Worm (Caenorhabditis elegans) whole organism, L2 larva: ENCODE measurements around the gene gpa-1.

ENCODE experiments used
- mab-5 ChIP-seq: fragments of 150-350 bp; optimal IDR thresholded peaks from 2 replicates; lab custom pipeline; 2014; ENCODE audit warnings: missing biosample characterization, missing genetic modification characterization
- zag-1 ChIP-seq: fragments of 150-350 bp; optimal IDR thresholded peaks from 2 replicates; lab custom pipeline; 2014; ENCODE audit warnings: missing biosample characterization, missing genetic modification characterization

DNA sequence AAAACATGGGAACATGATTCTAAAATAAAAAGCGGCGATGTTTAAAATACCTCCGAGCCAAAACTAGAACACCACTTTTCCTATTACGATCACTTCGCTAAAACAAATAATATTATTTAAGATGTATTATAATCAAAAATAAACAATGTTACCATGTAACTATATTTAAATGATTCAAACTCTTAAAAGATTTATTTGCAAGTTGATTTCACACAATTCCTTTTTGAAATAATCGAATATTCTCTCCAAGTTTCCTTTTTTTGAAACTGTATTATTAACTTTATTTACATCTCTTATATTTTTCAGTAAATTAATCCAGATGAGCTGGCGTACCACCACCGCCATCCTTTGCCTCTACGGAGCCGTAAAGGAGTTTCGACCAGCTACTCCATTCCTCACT lies 36.3 kb downstream of the gpa-1 start, which contains the start of gene folt-1:
- TF ChIP-seq zag-1 (tag; lab: Kevin White, UChicago) (no peak), mab-5 (tag; lab: Kevin White, UChicago) (no peak)
